Worm (Caenorhabditis elegans) whole organism, late embryonic: Measurements from ENCODE around the gene mes-1.

ENCODE experiments used
- ceh-48 ChIP-seq: sonication (generic microtip); optimal IDR thresholded peaks from 2 replicates; lab custom pipeline; 2016; ENCODE audit warnings: missing genetic modification characterization, inconsistent platforms, missing compliant biosample characterization
- lim-6 ChIP-seq: sonication (generic microtip); optimal IDR thresholded peaks from 2 replicates; lab custom pipeline; 2016; ENCODE audit warnings: missing genetic modification characterization, missing compliant biosample characterization

DNA sequence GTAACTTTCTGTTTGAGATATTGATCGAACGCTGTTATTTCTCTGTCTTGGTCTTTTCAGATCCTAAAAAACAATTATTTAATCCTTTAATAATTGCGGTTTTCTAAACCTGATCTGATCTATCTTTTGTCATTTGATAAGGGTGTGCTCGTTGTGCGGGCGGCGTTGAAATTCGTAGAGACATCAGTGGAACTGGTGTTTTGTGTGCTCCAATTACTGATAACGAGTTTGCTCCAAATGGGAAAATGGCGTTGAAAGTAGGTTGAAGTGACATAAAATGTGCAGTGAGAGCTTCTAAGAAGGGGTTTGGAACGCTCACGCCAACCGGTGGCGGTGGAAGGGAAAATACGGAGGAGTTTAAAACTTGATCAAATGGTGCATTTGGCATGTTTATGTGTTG, 2.8 kb upstream of the mes-1 start:
- TF ChIP-seq ceh-48 (tag; lab: Kevin White, UChicago) (no peak), lim-6 (tag; lab: Kevin White, UChicago) (no peak)
